Worm (Caenorhabditis elegans) whole organism, L4 larva: ENCODE results near the gene nhr-221.

Source experiments
- D1046.2 ChIP-seq: fragments of 200-800 bp; sonication (Bioruptor generic); IDR thresholded peaks from 2 replicates; pipeline ENCODE4 v1.3.6; 2022; ENCODE audit warnings: missing genetic modification characterization, missing compliant biosample characterization
- F26F4.8 ChIP-seq: fragments of 200-800 bp; sonication (Bioruptor generic); conservative IDR thresholded peaks from 2 replicates; pipeline ENCODE4 v1.3.6; 2022; ENCODE audit warnings: missing genetic modification characterization, missing compliant biosample characterization
- F49E8.2 ChIP-seq: sonication (generic microtip); optimal IDR thresholded peaks from 2 replicates; lab custom pipeline; 2016; ENCODE audit warnings: missing compliant biosample characterization, mild to moderate bottlenecking, missing genetic modification characterization, borderline replicate concordance
- R02D3.7 ChIP-seq: fragments of 150-350 bp; sonication (generic microtip); optimal IDR thresholded peaks from 3 replicates; lab custom pipeline; 2014; ENCODE audit warnings: missing biosample characterization, missing genetic modification characterization
- T20F7.1 ChIP-seq: fragments of 200-800 bp; sonication (Bioruptor generic); optimal IDR thresholded peaks from 2 replicates; lab custom pipeline; 2018; ENCODE audit warnings: mild to moderate bottlenecking, missing genetic modification characterization, missing compliant biosample characterization
- Y48G9A.11 ChIP-seq: fragments of 200-800 bp; sonication (Bioruptor generic); IDR thresholded peaks from 2 replicates; pipeline ENCODE4 v1.3.6; 2022; ENCODE audit warnings: missing genetic modification reagents, missing genetic modification characterization, missing compliant biosample characterization
- Y5F2A.4 ChIP-seq: fragments of 200-800 bp; sonication (Bioruptor generic); optimal IDR thresholded peaks from 2 replicates; lab custom pipeline; 2018; ENCODE audit warnings: mild to moderate bottlenecking, missing genetic modification characterization, missing compliant biosample characterization
- ZK546.5 ChIP-seq, 2 experiments: sonication (generic microtip); optimal IDR thresholded peaks; 2 replicates each; lab custom pipeline; 2017; ENCODE audit warnings: missing biosample characterization in 2 of 2, missing genetic modification characterization in 2 of 2
- aha-1 ChIP-seq: fragments of 150-350 bp; peaks from one replicate; lab custom pipeline; 2014; ENCODE audit warnings: missing biosample characterization, missing genetic modification characterization
- arid-1 ChIP-seq: fragments of 200-800 bp; sonication (Bioruptor generic); conservative IDR thresholded peaks from 2 replicates; pipeline ENCODE4 v1.3.6; 2022; ENCODE audit warnings: missing genetic modification reagents, missing genetic modification characterization, missing compliant biosample characterization
- ceh-28 ChIP-seq: fragments of 150-350 bp; optimal IDR thresholded peaks from 2 replicates; lab custom pipeline; 2014; ENCODE audit warnings: missing biosample characterization, missing genetic modification reagents, missing genetic modification characterization
- ceh-32 ChIP-seq: sonication (generic microtip); optimal IDR thresholded peaks from 2 replicates; lab custom pipeline; 2016; ENCODE audit warnings: mild to moderate bottlenecking, missing genetic modification characterization, missing compliant biosample characterization; ENCODE audit not compliant: poor library complexity
- ceh-82 ChIP-seq: sonication (generic microtip); optimal IDR thresholded peaks from 2 replicates; lab custom pipeline; 2017; ENCODE audit warnings: missing biosample characterization, missing genetic modification characterization
- ces-1 ChIP-seq: fragments of 150-350 bp; sonication (generic microtip); optimal IDR thresholded peaks from 4 replicates; lab custom pipeline; 2014; ENCODE audit warnings: missing biosample characterization, missing genetic modification reagents, missing genetic modification characterization
- cey-2 ChIP-seq: sonication (generic microtip); optimal IDR thresholded peaks from 3 replicates; lab custom pipeline; 2017; ENCODE audit warnings: missing genetic modification characterization, mild to moderate bottlenecking, missing compliant biosample characterization, antibody characterized with exemption, borderline replicate concordance; ENCODE audit not compliant: insufficient read depth
- daf-16 ChIP-seq, 3 experiments: sonication (generic microtip); optimal IDR thresholded peaks; 2 replicates each; lab custom pipeline; 2016 to 2017; ENCODE audit warnings: missing genetic modification characterization in 3 of 3, missing genetic modification reagents in 3 of 3, mild to moderate bottlenecking in 2 of 3, missing compliant biosample characterization in 2 of 3, missing biosample characterization in 1 of 3, moderate library complexity in 1 of 3
- daf-19 ChIP-seq: fragments of 200-800 bp; sonication (Bioruptor generic); conservative IDR thresholded peaks from 2 replicates; pipeline ENCODE4 v1.3.6; 2022; ENCODE audit warnings: missing genetic modification characterization, missing compliant biosample characterization
- dmd-6 ChIP-seq: fragments of 200-800 bp; sonication (Bioruptor generic); IDR thresholded peaks from 2 replicates; pipeline ENCODE4 v1.3.6; 2022; ENCODE audit warnings: missing genetic modification reagents, missing genetic modification characterization, missing compliant biosample characterization
- egl-27 ChIP-seq: sonication (generic microtip); optimal IDR thresholded peaks from 3 replicates; lab custom pipeline; 2017; ENCODE audit warnings: missing biosample characterization, missing genetic modification reagents, missing genetic modification characterization
- hif-1 ChIP-seq, 2 experiments: sonication (generic microtip); optimal IDR thresholded peaks; 2 replicates each; lab custom pipeline; 2016 to 2017; ENCODE audit warnings: missing compliant biosample characterization in 2 of 2, missing genetic modification characterization in 2 of 2, missing genetic modification reagents in 2 of 2, missing genotype in 2 of 2, mild to moderate bottlenecking in 1 of 2
- hlh-11 ChIP-seq: fragments of 200-800 bp; sonication (Bioruptor generic); optimal IDR thresholded peaks from 2 replicates; lab custom pipeline; 2018; ENCODE audit warnings: mild to moderate bottlenecking, missing genetic modification characterization, missing compliant biosample characterization
- hlh-30 ChIP-seq: sonication (generic microtip); optimal IDR thresholded peaks from 2 replicates; lab custom pipeline; 2017; ENCODE audit warnings: antibody characterized with exemption, mild to moderate bottlenecking, missing genetic modification characterization, missing compliant biosample characterization; ENCODE audit not compliant: insufficient read depth
- jun-1 ChIP-seq: fragments of 150-350 bp; optimal IDR thresholded peaks from 2 replicates; lab custom pipeline; 2014; ENCODE audit warnings: missing biosample characterization, missing genetic modification reagents, missing genetic modification characterization
- lim-7 ChIP-seq: fragments of 200-800 bp; sonication (Bioruptor generic); IDR thresholded peaks from 2 replicates; pipeline ENCODE4 v1.3.6; 2022; ENCODE audit warnings: missing genetic modification characterization, missing compliant biosample characterization
- lin-1 ChIP-seq: fragments of 200-800 bp; sonication (Bioruptor generic); IDR thresholded peaks from 2 replicates; pipeline ENCODE4 v1.3.6; 2022; ENCODE audit warnings: missing genetic modification reagents, missing genetic modification characterization, missing compliant biosample characterization
- lin-15B ChIP-seq: fragments of 150-350 bp; sonication (generic microtip); optimal IDR thresholded peaks from 3 replicates; lab custom pipeline; 2014; ENCODE audit warnings: missing biosample characterization, missing genetic modification characterization
- lsy-2 ChIP-seq, 2 experiments: fragments of 150-350 bp in 1 of 2; sonication (generic microtip) in 1 of 2; optimal IDR thresholded peaks; 2 replicates each; lab custom pipeline; 2014 to 2017; ENCODE audit warnings: missing biosample characterization in 2 of 2, missing genetic modification characterization in 2 of 2
- madf-5 ChIP-seq, 2 experiments: fragments of 200-800 bp; sonication (Bioruptor generic); IDR thresholded peaks; 2 replicates each; pipeline ENCODE4 v1.3.6; 2022; ENCODE audit warnings: missing compliant biosample characterization in 2 of 2, missing genetic modification characterization in 2 of 2
- nhr-10 ChIP-seq: fragments of 150-350 bp; optimal IDR thresholded peaks from 2 replicates; lab custom pipeline; 2014; ENCODE audit warnings: missing biosample characterization, missing genetic modification characterization
- nhr-111 ChIP-seq: fragments of 200-800 bp; sonication (Bioruptor generic); optimal IDR thresholded peaks from 2 replicates; lab custom pipeline; 2018; ENCODE audit warnings: mild to moderate bottlenecking, missing genetic modification characterization, missing compliant biosample characterization
- nhr-237 ChIP-seq: sonication (generic microtip); optimal IDR thresholded peaks from 2 replicates; lab custom pipeline; 2017; ENCODE audit warnings: missing biosample characterization, missing genetic modification characterization
- nhr-28 ChIP-seq: fragments of 150-350 bp; optimal IDR thresholded peaks from 2 replicates; lab custom pipeline; 2014; ENCODE audit warnings: missing biosample characterization, missing genetic modification characterization
- nhr-41 ChIP-seq: fragments of 200-800 bp; sonication (Bioruptor generic); IDR thresholded peaks from 2 replicates; pipeline ENCODE4 v1.3.6; 2022; ENCODE audit warnings: missing genetic modification reagents, missing genetic modification characterization, missing compliant biosample characterization
- nhr-42 ChIP-seq: fragments of 200-800 bp; sonication (Bioruptor generic); IDR thresholded peaks from 2 replicates; pipeline ENCODE4 v1.3.6; 2022; ENCODE audit warnings: missing genetic modification characterization, missing compliant biosample characterization
- nhr-48 ChIP-seq: sonication (generic microtip); optimal IDR thresholded peaks from 2 replicates; lab custom pipeline; 2016; ENCODE audit warnings: mild to moderate bottlenecking, missing genetic modification characterization, missing compliant biosample characterization
- nhr-77 ChIP-seq: fragments of 150-350 bp; optimal IDR thresholded peaks from 2 replicates; lab custom pipeline; 2014; ENCODE audit warnings: missing biosample characterization, missing genetic modification characterization
- php-3 ChIP-seq: fragments of 200-800 bp; sonication (Bioruptor generic); IDR thresholded peaks from 2 replicates; pipeline ENCODE4 v1.3.6; 2022; ENCODE audit warnings: missing genetic modification reagents, missing genetic modification characterization, missing compliant biosample characterization
- pqm-1 ChIP-seq: sonication (generic microtip); optimal IDR thresholded peaks from 2 replicates; lab custom pipeline; 2017; ENCODE audit warnings: missing biosample characterization, missing genetic modification characterization
- sdz-12 ChIP-seq: fragments of 200-800 bp; sonication (Bioruptor generic); optimal IDR thresholded peaks from 2 replicates; lab custom pipeline; 2018; ENCODE audit warnings: mild to moderate bottlenecking, missing genetic modification characterization, missing compliant biosample characterization
- set-16 ChIP-seq: fragments of 200-800 bp; sonication (Bioruptor generic); IDR thresholded peaks from 2 replicates; pipeline ENCODE4 v1.3.6; 2022; ENCODE audit warnings: missing genetic modification reagents, missing genetic modification characterization, missing compliant biosample characterization
- snpc-1.2 ChIP-seq: fragments of 200-800 bp; sonication (Bioruptor generic); IDR thresholded peaks from 2 replicates; pipeline ENCODE4 v1.3.6; 2022; ENCODE audit warnings: missing genetic modification reagents, missing genetic modification characterization, missing compliant biosample characterization
- spr-3 ChIP-seq: fragments of 200-800 bp; sonication (Bioruptor generic); optimal IDR thresholded peaks from 2 replicates; lab custom pipeline; 2018; ENCODE audit warnings: mild to moderate bottlenecking, missing genetic modification characterization, missing compliant biosample characterization
- tag-97 ChIP-seq: fragments of 200-800 bp; sonication (Bioruptor generic); IDR thresholded peaks from 2 replicates; pipeline ENCODE4 v1.3.6; 2022; ENCODE audit warnings: missing genetic modification characterization, missing compliant biosample characterization
- tra-1 ChIP-seq: fragments of 200-800 bp; sonication (Bioruptor generic); IDR thresholded peaks from 2 replicates; pipeline ENCODE4 v1.3.6; 2022; ENCODE audit warnings: missing genetic modification reagents, missing genetic modification characterization, missing compliant biosample characterization
- unc-130 ChIP-seq: sonication (generic microtip); optimal IDR thresholded peaks from 2 replicates; lab custom pipeline; 2016; ENCODE audit warnings: missing genetic modification reagents, missing genetic modification characterization, missing compliant biosample characterization
- unc-39 ChIP-seq: sonication (generic microtip); optimal IDR thresholded peaks from 2 replicates; lab custom pipeline; 2017; ENCODE audit warnings: missing biosample characterization, missing genetic modification characterization
- unc-62 ChIP-seq, 3 experiments: fragments of 150-350 bp in 1 of 3; sonication (generic microtip); optimal IDR thresholded peaks in 2 of 3; peaks in 1 of 3; 1 replicate in 1 of 3; 2 replicates in 2 of 3; lab custom pipeline; 2014 to 2017; ENCODE audit warnings: missing biosample characterization in 3 of 3, missing genetic modification characterization in 3 of 3, missing genetic modification reagents in 3 of 3, missing genotype in 1 of 3
- zag-1 ChIP-seq: fragments of 150-350 bp; optimal IDR thresholded peaks from 2 replicates; lab custom pipeline; 2014; ENCODE audit warnings: missing biosample characterization, missing genetic modification characterization
- zfp-3 ChIP-seq: fragments of 200-800 bp; sonication (Bioruptor generic); conservative IDR thresholded peaks from 2 replicates; pipeline ENCODE4 v1.3.6; 2022; ENCODE audit warnings: missing genetic modification reagents, missing genetic modification characterization, missing compliant biosample characterization
- zip-11 ChIP-seq: fragments of 200-800 bp; sonication (Bioruptor generic); IDR thresholded peaks from 2 replicates; pipeline ENCODE4 v1.3.6; 2022; ENCODE audit warnings: missing genetic modification characterization, missing compliant biosample characterization
- ztf-7 ChIP-seq: fragments of 150-350 bp; optimal IDR thresholded peaks from 2 replicates; lab custom pipeline; 2014; ENCODE audit warnings: missing biosample characterization, missing genetic modification characterization

The nhr-221 gene

DNA sequence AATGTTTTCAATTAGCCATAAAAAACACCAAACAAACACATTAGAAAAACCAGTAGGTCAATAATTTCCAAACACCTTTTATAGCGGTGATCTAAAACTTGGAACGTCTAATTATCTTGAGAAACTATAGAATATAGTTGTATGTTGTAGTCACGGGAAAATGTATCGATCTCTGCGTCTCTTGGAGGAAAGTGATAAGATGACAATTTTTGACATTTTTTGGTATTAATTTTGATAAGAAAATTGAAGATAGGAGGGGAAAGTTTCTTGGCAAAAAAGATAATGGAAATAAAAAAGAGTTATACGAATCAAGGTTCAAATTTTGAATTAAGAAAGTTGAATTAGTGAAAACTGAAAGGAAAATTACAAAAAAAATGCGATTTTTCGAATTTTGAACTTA is 29.4 kb downstream of the nhr-221 start:
- peak; percentile 77 for TF ChIP-seq hlh-11 (tag; lab: Kevin White, UChicago)
- TF ChIP-seq dmd-6 (GFP tag; lab: Robert Waterston, UW): peak; percentile 98
- TF ChIP-seq nhr-28 (tag; lab: Kevin White, UChicago): peak; percentile 100
- TF ChIP-seq zfp-3 (GFP tag; lab: Robert Waterston, UW): no peak
- TF ChIP-seq nhr-237 (tag; lab: Kevin White, UChicago): no peak
- no peak for TF ChIP-seq tag-97 (GFP tag; lab: Robert Waterston, UW)
- no peak for TF ChIP-seq D1046.2 (GFP tag; lab: Robert Waterston, UW)
- no peak for TF ChIP-seq ZK546.5 (tag; optimal IDR thresholded peaks at IDR 0.05; lab: Kevin White, UChicago)
- TF ChIP-seq ceh-28 (tag; lab: Kevin White, UChicago): no peak
- peak; percentile 63 for TF ChIP-seq nhr-48
- no peak for TF ChIP-seq lim-7 (GFP tag; lab: Robert Waterston, UW)
- TF ChIP-seq F49E8.2 (tag; lab: Kevin White, UChicago): no peak
- no peak for TF ChIP-seq nhr-42
- TF ChIP-seq arid-1 (GFP tag; lab: Robert Waterston, UW): no peak
- peak; percentile 78 for TF ChIP-seq nhr-77 (tag; lab: Kevin White, UChicago)
- no peak for TF ChIP-seq ceh-82 (tag; lab: Kevin White, UChicago)
- TF ChIP-seq ces-1: no peak
- no peak for TF ChIP-seq R02D3.7 (tag; lab: Kevin White, UChicago)
- no peak for TF ChIP-seq daf-19
- TF ChIP-seq unc-62 (GFP tag; optimal IDR thresholded peaks at IDR 0.05 in 1 of 2; lab: Kevin White, UChicago): no peak
- no peak for TF ChIP-seq unc-62 (tag; optimal IDR thresholded peaks at IDR 0.05; lab: Kevin White, UChicago)
- no peak for TF ChIP-seq snpc-1.2
- no peak for TF ChIP-seq egl-27
- TF ChIP-seq php-3 (GFP tag; lab: Robert Waterston, UW): peak; percentile 79; the same call in 1 of the 2 replicates
- TF ChIP-seq lin-15B (tag; lab: Kevin White, UChicago): no peak
- TF ChIP-seq ceh-32 (tag; lab: Kevin White, UChicago): no peak
- peak; percentile 60; the same call in 1 of the 2 replicates for TF ChIP-seq tra-1 (GFP tag; lab: Robert Waterston, UW)
- no peak for TF ChIP-seq zip-11
- TF ChIP-seq pqm-1 (tag; lab: Kevin White, UChicago): peak; percentile 78
- TF ChIP-seq ztf-7 (tag; lab: Kevin White, UChicago): no peak
- TF ChIP-seq nhr-10: no peak
- peak; percentile 69 for TF ChIP-seq hlh-30 (tag; lab: Kevin White, UChicago)
- TF ChIP-seq lsy-2 (tag; optimal IDR thresholded peaks at IDR 0.05; lab: Kevin White, UChicago): no peak
- TF ChIP-seq daf-16 (GFP tag; optimal IDR thresholded peaks at IDR 0.05; lab: Kevin White, UChicago): peak in 1 of 2 experiments; percentile 47
- peak; percentile 82 for TF ChIP-seq daf-16 (tag; optimal IDR thresholded peaks at IDR 0.05; lab: Kevin White, UChicago)
- no peak for TF ChIP-seq Y48G9A.11
- no peak for TF ChIP-seq spr-3
- no peak for TF ChIP-seq nhr-111 (GFP tag; lab: Kevin White, UChicago)
- TF ChIP-seq hif-1 (tag; optimal IDR thresholded peaks at IDR 0.05; lab: Kevin White, UChicago): no peak
- TF ChIP-seq lin-1 (GFP tag; lab: Robert Waterston, UW): peak; percentile 55; the same call in 1 of the 2 replicates
- no peak for TF ChIP-seq F26F4.8 (GFP tag; lab: Robert Waterston, UW)
- TF ChIP-seq T20F7.1 (GFP tag; lab: Kevin White, UChicago): peak; percentile 72
- no peak for TF ChIP-seq madf-5 (GFP tag; IDR thresholded peaks at IDR 0.05; lab: Robert Waterston, UW)
- no peak for TF ChIP-seq jun-1
- no peak for TF ChIP-seq sdz-12 (GFP tag; lab: Kevin White, UChicago)
- no peak for TF ChIP-seq set-16
- no peak for TF ChIP-seq unc-39 (tag; lab: Kevin White, UChicago)
- TF ChIP-seq Y5F2A.4 (GFP tag; lab: Kevin White, UChicago): no peak
- no peak for TF ChIP-seq unc-130
- no peak for TF ChIP-seq zag-1 (tag; lab: Kevin White, UChicago)
- TF ChIP-seq cey-2 (tag; lab: Kevin White, UChicago): no peak
- no peak for TF ChIP-seq aha-1
- 0 out of 2 replicates have a peak, but pooled peaks have one; percentile 22 for TF ChIP-seq nhr-41 (GFP tag; lab: Robert Waterston, UW)
